Fruit fly (Drosophila melanogaster): Measurements from ENCODE around the gene Nmnat.
A peak's percentile ranks its signal among the peaks of the same experiment; 100 is the strongest.

The Nmnat gene

DNA sequence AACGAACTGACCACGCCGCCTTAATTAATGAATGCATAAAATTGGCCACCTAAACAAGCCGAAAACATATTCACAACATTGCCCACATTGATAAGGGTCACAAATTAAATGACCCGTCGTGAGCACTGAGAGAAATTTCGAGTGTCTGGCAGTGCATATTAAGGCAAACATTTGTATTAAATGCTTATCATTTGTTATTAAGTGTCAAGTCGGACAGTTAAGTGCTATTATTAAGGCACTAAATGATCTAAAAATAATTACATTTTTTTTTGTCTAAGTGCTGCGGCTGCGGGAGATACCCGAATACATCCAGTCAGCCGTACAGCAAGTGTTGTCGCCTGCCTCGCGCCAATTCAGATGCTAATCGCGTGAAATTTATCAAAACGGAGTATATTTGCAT, 17.4 kb downstream of the Nmnat start (continued):
- TF ChIP-seq Trl (optimal IDR thresholded peaks at IDR 0.05) (no peak), Trl (GFP tag; optimal IDR thresholded peaks at IDR 0.05) (peak; percentile 54), CG3407 (GFP tag; optimal IDR thresholded peaks at IDR 0.05) (peak; percentile 15), CG10959 (GFP tag; IDR thresholded peaks at IDR 0.05) (no peak), CG43689 (GFP tag; IDR thresholded peaks at IDR 0.05) (peak; percentile 66), CG13287 (GFP tag; IDR thresholded peaks at IDR 0.05; ENCODE audit: partially characterized antibody) (no peak), tll (GFP tag; optimal IDR thresholded peaks at IDR 0.05) (no peak), nom (GFP tag; optimal IDR thresholded peaks at IDR 0.05) (no peak), usp (GFP tag; optimal IDR thresholded peaks at IDR 0.05) (no peak), MBD-R2 (GFP tag; IDR thresholded peaks at IDR 0.05) (peak; percentile 40; the same call in 1 of the 2 replicates), CG6765 (GFP tag; optimal IDR thresholded peaks at IDR 0.05) (no peak), CG6689 (GFP tag; IDR thresholded peaks at IDR 0.05) (peak; percentile 63; the same call in 1 of the 2 replicates), CG30403 (GFP tag; optimal IDR thresholded peaks at IDR 0.05) (peak; percentile 71), z (GFP tag; IDR thresholded peaks at IDR 0.05) (no peak), Dp (GFP tag; optimal IDR thresholded peaks at IDR 0.05) (no peak), ap (GFP tag; IDR thresholded peaks at IDR 0.05) (peak; percentile 71), Asciz (GFP tag; optimal IDR thresholded peaks at IDR 0.05) (peak; percentile 56), nerfin-2 (GFP tag; IDR thresholded peaks at IDR 0.05; ENCODE audit: partially characterized antibody) (no peak), CG3163 (GFP tag; optimal IDR thresholded peaks at IDR 0.05) (no peak), Side (GFP tag; optimal IDR thresholded peaks at IDR 0.05) (no peak), phol (tag; optimal IDR thresholded peaks at IDR 0.05) (peak; percentile 67), CG10543 (GFP tag; optimal IDR thresholded peaks at IDR 0.05) (no peak), Chrac-16 (GFP tag; optimal IDR thresholded peaks at IDR 0.05) (peak; percentile 26), Poxn (GFP tag; IDR thresholded peaks at IDR 0.05) (no peak), Ets97D (GFP tag; optimal IDR thresholded peaks at IDR 0.05) (peak; percentile 9), Dll (GFP tag; IDR thresholded peaks at IDR 0.05; ENCODE audit: partially characterized antibody) (no peak), Bdp1 (GFP tag; optimal IDR thresholded peaks at IDR 0.05) (peak; percentile 11), dati (GFP tag; IDR thresholded peaks at IDR 0.05) (no peak), ab (GFP tag; optimal IDR thresholded peaks at IDR 0.05) (peak; percentile 51), Neu2 (GFP tag; optimal IDR thresholded peaks at IDR 0.05; ENCODE audit: borderline replicate concordance) (no peak), pzg (GFP tag; optimal IDR thresholded peaks at IDR 0.05) (no peak), ac (GFP tag; optimal IDR thresholded peaks at IDR 0.05) (no peak), Kr (GFP tag; optimal IDR thresholded peaks at IDR 0.05) (no peak), Usf (GFP tag; optimal IDR thresholded peaks at IDR 0.05) (peak; percentile 54), Blimp-1 (GFP tag; optimal IDR thresholded peaks at IDR 0.05) (peak; percentile 40), mirr (GFP tag; optimal IDR thresholded peaks at IDR 0.05) (no peak), Hmx (GFP tag; optimal IDR thresholded peaks at IDR 0.05) (no peak), danr (GFP tag; IDR thresholded peaks at IDR 0.05) (peak; percentile 27; the same call in 1 of the 2 replicates), PHDP (tag; optimal IDR thresholded peaks at IDR 0.05) (no peak), CrebB (tag; optimal IDR thresholded peaks at IDR 0.05) (peak; percentile 30), NC2β (GFP tag; optimal IDR thresholded peaks at IDR 0.05) (no peak), CG31388 (GFP tag; optimal IDR thresholded peaks at IDR 0.05) (no peak), Vsx1 (GFP tag; optimal IDR thresholded peaks at IDR 0.05) (peak; percentile 64), CG4854 (GFP tag; optimal IDR thresholded peaks at IDR 0.05) (no peak), bigmax (GFP tag; optimal IDR thresholded peaks at IDR 0.05) (no peak), pho (GFP tag; optimal IDR thresholded peaks at IDR 0.05) (peak; percentile 44), nmo (GFP tag; optimal IDR thresholded peaks at IDR 0.05) (peak; percentile 60), CG7786 (GFP tag; optimal IDR thresholded peaks at IDR 0.05) (peak; percentile 43), Meics (GFP tag; optimal IDR thresholded peaks at IDR 0.05) (peak; percentile 74), Oaz (GFP tag; IDR thresholded peaks at IDR 0.05) (no peak), Gug (GFP tag; IDR thresholded peaks at IDR 0.05) (peak; percentile 48; the same call in 2 of the 4 replicates)
